Fruit fly (Drosophila melanogaster) whole organism, embryonic: ENCODE measurements around the gene MRG15.

Experiments used
- Bdp1 ChIP-seq: fragments of 200-800 bp; sonication (Bioruptor generic); optimal IDR thresholded peaks from 3 replicates; lab custom pipeline; 2016; ENCODE audit warnings: missing biosample characterization, missing genetic modification characterization
- CG30020 ChIP-seq: fragments of 200-800 bp; optimal IDR thresholded peaks from 2 replicates; lab custom pipeline; 2019; ENCODE audit warnings: missing biosample characterization, mild to moderate bottlenecking, missing genetic modification characterization, moderate library complexity
- CTCF ChIP-seq: fragments of 200-800 bp; sonication (Bioruptor generic); optimal IDR thresholded peaks from 2 replicates; lab custom pipeline; 2017; ENCODE audit warnings: missing biosample characterization, mild to moderate bottlenecking, missing genetic modification characterization, moderate library complexity
- Mad ChIP-seq: fragments of 200-800 bp; sonication (Bioruptor generic); optimal IDR thresholded peaks from 2 replicates; lab custom pipeline; 2016; ENCODE audit warnings: missing biosample characterization, missing genetic modification characterization
- ab ChIP-seq: fragments of 200-800 bp; sonication (Bioruptor generic); optimal IDR thresholded peaks from 2 replicates; lab custom pipeline; 2016; ENCODE audit warnings: missing biosample characterization, missing genetic modification characterization
- her ChIP-seq: fragments of 200-800 bp; sonication (Bioruptor generic); optimal IDR thresholded peaks from 2 replicates; lab custom pipeline; 2016; ENCODE audit warnings: missing biosample characterization, missing genetic modification characterization
- mld ChIP-seq: fragments of 200-800 bp; sonication (Bioruptor generic); IDR thresholded peaks from 3 replicates; pipeline ENCODE4 v1.3.6; 2022; ENCODE audit warnings: missing biosample characterization, missing genetic modification characterization; ENCODE audit not compliant: partially characterized antibody
- pan ChIP-seq, 4 experiments: fragments of >200 bp in 3 of 4; fragments of 200-800 bp in 1 of 4; sonication (Bioruptor generic) in 1 of 4; optimal IDR thresholded peaks in 3 of 4; IDR thresholded peaks in 1 of 4; 2 replicates each; pipeline versions ENCODE4 v1.3.6 to Lab custom; 2017 to 2022; ENCODE audit warnings: missing biosample characterization in 2 of 4, missing genetic modification characterization in 2 of 4, mixed read lengths in 1 of 4
- salm ChIP-seq: fragments of 200-800 bp; sonication (Bioruptor generic); optimal IDR thresholded peaks from 2 replicates; lab custom pipeline; 2018; ENCODE audit warnings: missing biosample characterization, mild to moderate bottlenecking, missing genetic modification characterization
- slbo ChIP-seq: fragments of 200-800 bp; sonication (Bioruptor generic); IDR thresholded peaks from 2 replicates; pipeline ENCODE4 v1.3.6; 2022; ENCODE audit warnings: missing biosample characterization, missing genetic modification characterization
- tup ChIP-seq: fragments of 200-800 bp; sonication (Bioruptor generic); optimal IDR thresholded peaks from 2 replicates; lab custom pipeline; 2016; ENCODE audit warnings: missing biosample characterization, mild to moderate bottlenecking, missing genetic modification characterization, moderate library complexity

- TF ChIP-seq slbo (GFP tag; lab: Robert Waterston, UW) (no peak), tup (GFP tag; lab: Kevin White, UChicago) (no peak), CG30020 (tag; lab: Kevin White, UChicago) (no peak), Mad (no peak), mld (GFP tag; lab: Robert Waterston, UW) (no peak), Bdp1 (GFP tag; lab: Kevin White, UChicago) (no peak), her (no peak), pan (optimal IDR thresholded peaks at IDR 0.05; lab: Kevin White, UChicago) (no peak), pan (GFP tag; optimal IDR thresholded peaks at IDR 0.05 in 1 of 2, IDR thresholded peaks at IDR 0.05 in 1 of 2) (no peak), CTCF (no peak), salm (tag; lab: Kevin White, UChicago) (no peak), ab (GFP tag; lab: Kevin White, UChicago) (no peak)
Measured at dm6 chr3R:15290642-15291118, 12.8 kb upstream of the MRG15 start, which contains the start of gene CG45218.
